Fruit fly (Drosophila melanogaster): ENCODE data around the gene tzn.
A peak's percentile ranks its signal among the peaks of the same experiment; 100 is the strongest.

Gene tzn

dm6 chr3L:20778224-20779063 lies 20.0 kb upstream of the tzn start, which contains the start of the genes Pex16 and Pex14 (continued):
- TF ChIP-seq CG13123 (GFP tag; optimal IDR thresholded peaks at IDR 0.05), result peak; percentile 37
- peak; percentile 71 for TF ChIP-seq CG11085 (GFP tag; IDR thresholded peaks at IDR 0.05)
- no peak for TF ChIP-seq CG7963 (GFP tag; IDR thresholded peaks at IDR 0.05; ENCODE audit: partially characterized antibody)
- peak; percentile 34 for TF ChIP-seq CG17802 (tag; optimal IDR thresholded peaks at IDR 0.05)
- TF ChIP-seq HLH4C (GFP tag; IDR thresholded peaks at IDR 0.05; ENCODE audit: partially characterized antibody), result no peak
- peak; percentile 39 for TF ChIP-seq CG10979 (tag; optimal IDR thresholded peaks at IDR 0.05)
- TF ChIP-seq ci (GFP tag; IDR thresholded peaks at IDR 0.05), result peak; percentile 70
- TF ChIP-seq Xrp1 (GFP tag; IDR thresholded peaks at IDR 0.05), result peak; percentile 69
- TF ChIP-seq Hey (tag; optimal IDR thresholded peaks at IDR 0.05), result no peak
- no peak for TF ChIP-seq Lpt (GFP tag; optimal IDR thresholded peaks at IDR 0.05)
- TF ChIP-seq crol (GFP tag; IDR thresholded peaks at IDR 0.05), result no peak
- TF ChIP-seq MESR4 (GFP tag; optimal IDR thresholded peaks at IDR 0.05), result peak; percentile 67
- TF ChIP-seq vfl (GFP tag; optimal IDR thresholded peaks at IDR 0.05), result peak; percentile 65
- peak; percentile 99 for TF ChIP-seq CG6689 (GFP tag; IDR thresholded peaks at IDR 0.05)
- 0 out of 2 replicates have a peak, but pooled peaks have one; percentile 8 for TF ChIP-seq Adf1 (GFP tag; IDR thresholded peaks at IDR 0.05)
- peak; percentile 64 for TF ChIP-seq CG3281 (GFP tag; optimal IDR thresholded peaks at IDR 0.05)
- no peak for TF ChIP-seq hth (optimal IDR thresholded peaks at IDR 0.05)
- no peak for TF ChIP-seq pan (optimal IDR thresholded peaks at IDR 0.05)
- peak in 1 of 2 experiments; percentile 77 for TF ChIP-seq pan (GFP tag; optimal IDR thresholded peaks at IDR 0.05 in 1 of 2, IDR thresholded peaks at IDR 0.05 in 1 of 2)
- peak; percentile 10 for TF ChIP-seq Sry-β (GFP tag; optimal IDR thresholded peaks at IDR 0.05)
- TF ChIP-seq Mad (GFP tag; optimal IDR thresholded peaks at IDR 0.05), result peak; percentile 58
- peak; percentile 27 for TF ChIP-seq caup (GFP tag; optimal IDR thresholded peaks at IDR 0.05; ENCODE audit: severe bottlenecking)
- TF ChIP-seq Usf (GFP tag; optimal IDR thresholded peaks at IDR 0.05), result peak; percentile 46
- peak; percentile 79 for TF ChIP-seq Abd-B (GFP tag; optimal IDR thresholded peaks at IDR 0.05)
- TF ChIP-seq dysf (GFP tag; IDR thresholded peaks at IDR 0.05), result peak; percentile 78
- TF ChIP-seq slou (GFP tag; optimal IDR thresholded peaks at IDR 0.05), result peak; percentile 48
- peak; percentile 82 for TF ChIP-seq Chrac-16 (GFP tag; optimal IDR thresholded peaks at IDR 0.05)
- TF ChIP-seq PHDP (tag; optimal IDR thresholded peaks at IDR 0.05), result peak; percentile 46
- TF ChIP-seq prd (optimal IDR thresholded peaks at IDR 0.05), result no peak
- TF ChIP-seq prd (GFP tag; IDR thresholded peaks at IDR 0.05), result peak; percentile 83
- peak; percentile 61 for TF ChIP-seq CG14710 (tag; optimal IDR thresholded peaks at IDR 0.05)
- peak; percentile 44 for TF ChIP-seq CG10267 (tag; optimal IDR thresholded peaks at IDR 0.05)
- no peak for TF ChIP-seq sens-2 (GFP tag; IDR thresholded peaks at IDR 0.05)
- no peak for TF ChIP-seq CG5180 (GFP tag; optimal IDR thresholded peaks at IDR 0.05)
- TF ChIP-seq HLH3B (GFP tag; IDR thresholded peaks at IDR 0.05), result peak; percentile 70
- peak; percentile 45 for TF ChIP-seq CG4820 (GFP tag; optimal IDR thresholded peaks at IDR 0.05)
- TF ChIP-seq CG18011 (GFP tag; optimal IDR thresholded peaks at IDR 0.05), result peak; percentile 50
- no peak for TF ChIP-seq Dek (tag; optimal IDR thresholded peaks at IDR 0.05)
- no peak for TF ChIP-seq zf30C (GFP tag; optimal IDR thresholded peaks at IDR 0.05)
- peak; percentile 84 for TF ChIP-seq CG30403 (GFP tag; optimal IDR thresholded peaks at IDR 0.05)
- peak; percentile 66 for TF ChIP-seq Myb (GFP tag; optimal IDR thresholded peaks at IDR 0.05)
- peak; percentile 56 for TF ChIP-seq CG33213 (GFP tag; optimal IDR thresholded peaks at IDR 0.05)
- TF ChIP-seq esg (GFP tag; conservative IDR thresholded peaks at IDR 0.05), result peak; percentile 71
- no peak for TF ChIP-seq corto (GFP tag; optimal IDR thresholded peaks at IDR 0.05)
- TF ChIP-seq Ets97D (GFP tag; optimal IDR thresholded peaks at IDR 0.05), result peak; percentile 38
- no peak for TF ChIP-seq tio (GFP tag; optimal IDR thresholded peaks at IDR 0.05)
- peak; percentile 82 for TF ChIP-seq CG32532 (GFP tag; IDR thresholded peaks at IDR 0.05)
- TF ChIP-seq CG11560 (tag; IDR thresholded peaks at IDR 0.05), result peak; percentile 46; the same call in 1 of the 3 replicates
- peak; percentile 96 for TF ChIP-seq sens (GFP tag)
- no peak for TF ChIP-seq CG14965 (GFP tag; optimal IDR thresholded peaks at IDR 0.05; ENCODE audit: borderline replicate concordance)
